Fruit fly (Drosophila melanogaster): ENCODE measurements around the gene CG31206.

The CG31206 gene

DNA sequence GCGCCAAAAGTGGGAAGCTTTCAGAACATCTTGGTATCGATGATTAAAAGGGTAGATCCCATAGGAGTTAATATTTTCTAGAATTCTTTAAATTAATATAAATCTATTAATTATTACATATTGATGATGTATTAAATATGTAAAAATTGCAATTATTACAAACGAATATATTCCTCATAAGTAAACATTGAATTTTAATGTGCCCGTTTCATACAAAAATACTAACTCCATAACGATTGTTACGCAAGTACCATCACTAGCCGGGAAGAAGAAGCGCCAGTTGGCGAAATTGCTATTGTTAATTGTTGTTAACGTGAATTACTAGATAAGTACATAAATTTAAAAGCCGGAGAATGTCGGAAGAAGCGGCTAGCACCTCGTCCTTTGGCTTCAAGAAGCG is 50.3 kb downstream of the CG31206 start, which contains the start of gene mdlc (continued):
- TF ChIP-seq CG2678 (tag; optimal IDR thresholded peaks at IDR 0.05) (peak; percentile 33), lab (GFP tag; optimal IDR thresholded peaks at IDR 0.05) (no peak), CG4854 (GFP tag; optimal IDR thresholded peaks at IDR 0.05) (no peak), fru (optimal IDR thresholded peaks at IDR 0.05) (no peak), dm (GFP tag; optimal IDR thresholded peaks at IDR 0.05) (no peak), CG8765 (GFP tag; IDR thresholded peaks at IDR 0.05) (no peak), hbn (GFP tag; IDR thresholded peaks at IDR 0.05; ENCODE audit: partially characterized antibody) (no peak), fd96Cb (tag; optimal IDR thresholded peaks at IDR 0.05) (no peak), ssp (GFP tag; IDR thresholded peaks at IDR 0.05) (no peak), Gsc (GFP tag; IDR thresholded peaks at IDR 0.05) (no peak), CG17829 (tag; optimal IDR thresholded peaks at IDR 0.05) (no peak), ap (GFP tag; IDR thresholded peaks at IDR 0.05) (no peak), p53 (GFP tag; optimal IDR thresholded peaks at IDR 0.05) (no peak), ERR (GFP tag; optimal IDR thresholded peaks at IDR 0.05) (no peak), mam (GFP tag; optimal IDR thresholded peaks at IDR 0.05) (peak; percentile 13), CG13624 (GFP tag; optimal IDR thresholded peaks at IDR 0.05) (no peak), CG8478 (optimal IDR thresholded peaks at IDR 0.05) (no peak), trem (tag; optimal IDR thresholded peaks at IDR 0.05) (peak; percentile 35), hth (optimal IDR thresholded peaks at IDR 0.05) (no peak), CG8388 (GFP tag; optimal IDR thresholded peaks at IDR 0.05) (no peak), kni (GFP tag; optimal IDR thresholded peaks at IDR 0.05) (no peak), Lpt (GFP tag; optimal IDR thresholded peaks at IDR 0.05) (no peak), HHEX (GFP tag; optimal IDR thresholded peaks at IDR 0.05) (no peak), sd (tag; optimal IDR thresholded peaks at IDR 0.05) (no peak), CHES-1-like (GFP tag; optimal IDR thresholded peaks at IDR 0.05) (no peak), CG12391 (tag; optimal IDR thresholded peaks at IDR 0.05) (no peak), lov (optimal IDR thresholded peaks at IDR 0.05) (no peak), lov (GFP tag; IDR thresholded peaks at IDR 0.05) (no peak), fd64A (GFP tag; optimal IDR thresholded peaks at IDR 0.05) (no peak), odd (GFP tag; optimal IDR thresholded peaks at IDR 0.05) (no peak), lbe (GFP tag; optimal IDR thresholded peaks at IDR 0.05) (no peak), CG5180 (GFP tag; optimal IDR thresholded peaks at IDR 0.05) (no peak), run (tag; optimal IDR thresholded peaks at IDR 0.05) (no peak), CG31441 (GFP tag; IDR thresholded peaks at IDR 0.05) (peak; percentile 31; the same call in 1 of the 2 replicates), bbx (GFP tag; IDR thresholded peaks at IDR 0.05; ENCODE audit: partially characterized antibody) (peak; percentile 27; the same call in 1 of the 2 replicates), aop (GFP tag; IDR thresholded peaks at IDR 0.05) (no peak), CG12769 (tag; optimal IDR thresholded peaks at IDR 0.05) (no peak), Usf (GFP tag; optimal IDR thresholded peaks at IDR 0.05) (no peak), CG11398 (GFP tag; optimal IDR thresholded peaks at IDR 0.05) (no peak), gcm (GFP tag; optimal IDR thresholded peaks at IDR 0.05) (no peak), HLH4C (GFP tag; IDR thresholded peaks at IDR 0.05; ENCODE audit: partially characterized antibody) (no peak), psq (GFP tag; optimal IDR thresholded peaks at IDR 0.05) (no peak), CG6175 (GFP tag; IDR thresholded peaks at IDR 0.05) (no peak), ATbp (GFP tag; optimal IDR thresholded peaks at IDR 0.05) (no peak), dmrt11E (tag; optimal IDR thresholded peaks at IDR 0.05) (no peak), CG15269 (tag; optimal IDR thresholded peaks at IDR 0.05) (no peak), Dll (GFP tag; IDR thresholded peaks at IDR 0.05; ENCODE audit: partially characterized antibody) (peak; percentile 75), CG3163 (GFP tag; optimal IDR thresholded peaks at IDR 0.05) (no peak), Fer3 (tag; optimal IDR thresholded peaks at IDR 0.05) (no peak), ranshi (GFP tag; IDR thresholded peaks at IDR 0.05) (no peak), MBD-R2 (GFP tag; IDR thresholded peaks at IDR 0.05) (peak; percentile 66), mld (GFP tag; IDR thresholded peaks at IDR 0.05; ENCODE audit: partially characterized antibody) (no peak), Xrp1 (GFP tag; IDR thresholded peaks at IDR 0.05) (no peak)
